Worm (Caenorhabditis elegans) whole organism, young adult: ENCODE measurements around the gene ZK899.6.

Source experiments
- D2030.7 ChIP-seq: fragments of 200-800 bp; sonication (Bioruptor generic); IDR thresholded peaks from 2 replicates; pipeline ENCODE4 v1.3.6; 2022; ENCODE audit warnings: missing genetic modification reagents, missing genetic modification characterization, missing compliant biosample characterization
- F33H1.4 ChIP-seq: fragments of 200-800 bp; sonication (Bioruptor generic); IDR thresholded peaks from 2 replicates; pipeline ENCODE4 v1.3.6; 2022; ENCODE audit warnings: missing genetic modification reagents, missing genetic modification characterization, missing compliant biosample characterization
- F52B5.7 ChIP-seq: sonication (generic microtip); optimal IDR thresholded peaks from 2 replicates; lab custom pipeline; 2016; ENCODE audit warnings: mild to moderate bottlenecking, missing genetic modification characterization, missing compliant biosample characterization
- bed-2 ChIP-seq: fragments of 200-800 bp; sonication (Bioruptor generic); IDR thresholded peaks from 2 replicates; pipeline ENCODE4 v1.3.6; 2022; ENCODE audit warnings: missing genetic modification reagents, missing genetic modification characterization, missing compliant biosample characterization
- ets-4 ChIP-seq: fragments of 200-800 bp; sonication (Bioruptor generic); optimal IDR thresholded peaks from 2 replicates; lab custom pipeline; 2018; ENCODE audit warnings: mild to moderate bottlenecking, missing genetic modification characterization, missing compliant biosample characterization
- lin-40 ChIP-seq: sonication (generic microtip); optimal IDR thresholded peaks from 2 replicates; lab custom pipeline; 2016; ENCODE audit warnings: missing genetic modification characterization, mild to moderate bottlenecking, missing compliant biosample characterization, missing genotype, missing genetic modification reagents
- nhr-179 ChIP-seq: sonication (generic microtip); optimal IDR thresholded peaks from 2 replicates; lab custom pipeline; 2016; ENCODE audit warnings: mild to moderate bottlenecking, missing genetic modification characterization, missing compliant biosample characterization
- rec-8 ChIP-seq, 2 experiments: sonication (generic microtip); optimal IDR thresholded peaks; 2 replicates each; lab custom pipeline; 2016; ENCODE audit warnings: mild to moderate bottlenecking in 2 of 2, missing genetic modification characterization in 2 of 2, missing genetic modification reagents in 2 of 2, missing genotype in 2 of 2, missing biosample characterization in 1 of 2, missing compliant biosample characterization in 1 of 2, moderate library complexity in 1 of 2
- snpc-4 ChIP-seq, 5 experiments: fragments of 150-350 bp in 1 of 5; sonication (generic microtip) in 4 of 5; optimal IDR thresholded peaks; 2 replicates each; lab custom pipeline; 2014 to 2018; ENCODE audit warnings: missing genetic modification characterization in 5 of 5, missing biosample characterization in 3 of 5, antibody characterized with exemption in 2 of 5, mild to moderate bottlenecking in 2 of 5, missing compliant biosample characterization in 2 of 5, missing genotype in 2 of 5, moderate library complexity in 2 of 5, missing genetic modification reagents in 1 of 5
- unc-62 ChIP-seq: fragments of 150-350 bp; optimal IDR thresholded peaks from 2 replicates; lab custom pipeline; 2014; ENCODE audit warnings: missing biosample characterization, missing genetic modification reagents, missing genetic modification characterization
- xnd-1 ChIP-seq: sonication (generic microtip); optimal IDR thresholded peaks from 2 replicates; lab custom pipeline; 2016; ENCODE audit warnings: missing genotype, missing genetic modification reagents, missing genetic modification characterization, missing compliant biosample characterization
- ztf-22 ChIP-seq: fragments of 200-800 bp; sonication (Bioruptor generic); optimal IDR thresholded peaks from 2 replicates; lab custom pipeline; 2018; ENCODE audit warnings: mild to moderate bottlenecking, missing genetic modification characterization, moderate library complexity, missing compliant biosample characterization

- TF ChIP-seq snpc-4 (GFP tag; optimal IDR thresholded peaks at IDR 0.05; lab: Kevin White, UChicago) (no peak), snpc-4 (tag; optimal IDR thresholded peaks at IDR 0.05; lab: Kevin White, UChicago) (no peak), nhr-179 (tag; lab: Kevin White, UChicago) (no peak), bed-2 (GFP tag; lab: Robert Waterston, UW) (no peak), F52B5.7 (tag; lab: Kevin White, UChicago) (no peak), xnd-1 (no peak), unc-62 (GFP tag; lab: Kevin White, UChicago) (no peak), F33H1.4 (GFP tag; lab: Robert Waterston, UW) (no peak), D2030.7 (GFP tag; lab: Robert Waterston, UW) (no peak), lin-40 (tag; lab: Kevin White, UChicago) (no peak), ets-4 (no peak), rec-8 (tag; optimal IDR thresholded peaks at IDR 0.05; lab: Kevin White, UChicago) (no peak), ztf-22 (GFP tag; lab: Kevin White, UChicago) (no peak)
These were observed 35.1 kb upstream of the ZK899.6 start, which contains the start of gene B0272.4 for ce11 chrX:9428059-9428458.
